Fruit fly (Drosophila melanogaster) whole organism, prepupa: ENCODE measurements around the gene Sirt7.

Experiments
- Blimp-1 ChIP-seq: fragments of 200-800 bp; sonication (Bioruptor generic); optimal IDR thresholded peaks from 3 replicates; lab custom pipeline; 2017; ENCODE audit warnings: missing biosample characterization, missing genetic modification characterization, mild to moderate bottlenecking, moderate library complexity, missing genetic modification reagents
- CG10631 ChIP-seq: fragments of 200-800 bp; sonication (Bioruptor generic); optimal IDR thresholded peaks from 2 replicates; lab custom pipeline; 2016; ENCODE audit warnings: missing biosample characterization, missing genetic modification characterization
- CG11294 ChIP-seq: fragments of 200-800 bp; sonication (Bioruptor generic); IDR thresholded peaks from 2 replicates; pipeline ENCODE4 v1.3.6; 2022; ENCODE audit warnings: missing biosample characterization, missing genetic modification characterization
- CG11762 ChIP-seq: fragments of 200-800 bp; sonication (Bioruptor generic); optimal IDR thresholded peaks from 3 replicates; lab custom pipeline; 2016; ENCODE audit warnings: missing biosample characterization, missing genetic modification characterization; ENCODE audit not compliant: insufficient read depth
- CG15336 ChIP-seq: fragments of 200-800 bp; sonication (Bioruptor generic); IDR thresholded peaks from 2 replicates; pipeline ENCODE4 v1.3.6; 2022; ENCODE audit warnings: missing biosample characterization, missing genetic modification characterization
- CG1621 ChIP-seq: fragments of 200-800 bp; sonication (Bioruptor generic); optimal IDR thresholded peaks from 3 replicates; lab custom pipeline; 2018; ENCODE audit warnings: missing biosample characterization, mild to moderate bottlenecking, missing genetic modification characterization
- CG16779 ChIP-seq: fragments of 200-800 bp; sonication (Bioruptor generic); optimal IDR thresholded peaks from 3 replicates; lab custom pipeline; 2017; ENCODE audit warnings: missing biosample characterization, mild to moderate bottlenecking, missing genetic modification characterization
- CG32006 ChIP-seq: fragments of 200-800 bp; sonication (Bioruptor generic); optimal IDR thresholded peaks from 3 replicates; lab custom pipeline; 2017; ENCODE audit warnings: missing biosample characterization, mild to moderate bottlenecking, missing genetic modification characterization
- CG34406 ChIP-seq: fragments of 200-800 bp; sonication (Bioruptor generic); optimal IDR thresholded peaks from 3 replicates; lab custom pipeline; 2016; ENCODE audit warnings: missing biosample characterization, missing genetic modification characterization
- CG4318 ChIP-seq: fragments of 200-800 bp; sonication (Bioruptor generic); optimal IDR thresholded peaks from 3 replicates; lab custom pipeline; 2017; ENCODE audit warnings: missing biosample characterization, mild to moderate bottlenecking, missing genetic modification characterization
- CG6163 ChIP-seq: fragments of 200-800 bp; sonication (Bioruptor generic); IDR thresholded peaks from 3 replicates; pipeline ENCODE4 v1.3.6; 2022; ENCODE audit warnings: missing biosample characterization, missing genetic modification characterization
- CG6276 ChIP-seq: fragments of 200-800 bp; sonication (Bioruptor generic); optimal IDR thresholded peaks from 2 replicates; lab custom pipeline; 2017; ENCODE audit warnings: missing biosample characterization, mild to moderate bottlenecking, missing genetic modification characterization
- CG6792 ChIP-seq: fragments of 200-800 bp; sonication (Bioruptor generic); optimal IDR thresholded peaks from 3 replicates; lab custom pipeline; 2016; ENCODE audit warnings: missing biosample characterization, missing genetic modification characterization
- CG6808 ChIP-seq: fragments of 200-800 bp; sonication (Bioruptor generic); optimal IDR thresholded peaks from 3 replicates; lab custom pipeline; 2017; ENCODE audit warnings: missing biosample characterization, missing genetic modification characterization, mild to moderate bottlenecking, moderate library complexity, missing genetic modification reagents
- Eip78C ChIP-seq: fragments of 200-800 bp; sonication (Bioruptor generic); peaks from one replicate; lab custom pipeline; 2016; ENCODE audit warnings: missing biosample characterization, missing genetic modification characterization
- Eip93F ChIP-seq: fragments of 200-800 bp; sonication (Bioruptor generic); optimal IDR thresholded peaks from 2 replicates; lab custom pipeline; 2016; ENCODE audit warnings: missing biosample characterization, mild to moderate bottlenecking, missing genetic modification characterization
- Ets21C ChIP-seq: fragments of 200-800 bp; sonication (Bioruptor generic); optimal IDR thresholded peaks from 3 replicates; lab custom pipeline; 2016; ENCODE audit warnings: missing biosample characterization, missing genetic modification characterization
- Ets96B ChIP-seq: fragments of 200-800 bp; optimal IDR thresholded peaks from 2 replicates; lab custom pipeline; 2019; ENCODE audit warnings: missing biosample characterization, mild to moderate bottlenecking, missing genetic modification characterization, moderate library complexity
- Gug ChIP-seq: fragments of 200-800 bp; sonication (Bioruptor generic); IDR thresholded peaks from 2 replicates; pipeline ENCODE4 v1.3.6; 2022; ENCODE audit warnings: missing biosample characterization, missing genetic modification characterization
- Hr38 ChIP-seq: sonication (Bioruptor generic); optimal IDR thresholded peaks from 2 replicates; lab custom pipeline; 2016; ENCODE audit warnings: missing biosample characterization, missing genetic modification characterization
- Hr39 ChIP-seq: fragments of 200-800 bp; sonication (Bioruptor generic); optimal IDR thresholded peaks from 2 replicates; lab custom pipeline; 2016; ENCODE audit warnings: missing biosample characterization, missing genetic modification characterization
- Met ChIP-seq: fragments of 200-800 bp; sonication (Bioruptor generic); optimal IDR thresholded peaks from 3 replicates; lab custom pipeline; 2016; ENCODE audit warnings: missing biosample characterization, missing genetic modification characterization
- OdsH ChIP-seq: fragments of 200-800 bp; sonication (Bioruptor generic); optimal IDR thresholded peaks from 3 replicates; lab custom pipeline; 2016; ENCODE audit warnings: missing biosample characterization, missing genetic modification characterization
- Sox102F ChIP-seq: fragments of 200-800 bp; sonication (Bioruptor generic); optimal IDR thresholded peaks from 2 replicates; lab custom pipeline; 2016; ENCODE audit warnings: missing biosample characterization, mild to moderate bottlenecking, missing genetic modification characterization
- Sox14 ChIP-seq: fragments of 200-800 bp; sonication (Bioruptor generic); optimal IDR thresholded peaks from 3 replicates; lab custom pipeline; 2016; ENCODE audit warnings: missing biosample characterization, missing genetic modification characterization
- Sox15 ChIP-seq: fragments of 200-800 bp; sonication (Bioruptor generic); optimal IDR thresholded peaks from 3 replicates; lab custom pipeline; 2016; ENCODE audit warnings: missing biosample characterization, missing genetic modification characterization
- acj6 ChIP-seq: fragments of 200-800 bp; sonication (Bioruptor generic); optimal IDR thresholded peaks from 3 replicates; lab custom pipeline; 2016; ENCODE audit warnings: missing biosample characterization, missing genetic modification characterization
- cyc ChIP-seq: fragments of 200-800 bp; sonication (Bioruptor generic); optimal IDR thresholded peaks from 3 replicates; lab custom pipeline; 2016; ENCODE audit warnings: missing biosample characterization, missing genetic modification characterization
- dac ChIP-seq: fragments of 200-800 bp; sonication (Bioruptor generic); optimal IDR thresholded peaks from 2 replicates; lab custom pipeline; 2017; ENCODE audit warnings: missing biosample characterization, mild to moderate bottlenecking, missing genetic modification characterization
- dsx ChIP-seq: fragments of 200-800 bp; optimal IDR thresholded peaks from 3 replicates; lab custom pipeline; 2019; ENCODE audit warnings: missing biosample characterization, mild to moderate bottlenecking, missing genetic modification characterization, moderate library complexity; ENCODE audit not compliant: poor library complexity, severe bottlenecking
- eg ChIP-seq: fragments of 200-800 bp; sonication (Bioruptor generic); IDR thresholded peaks from 3 replicates; pipeline ENCODE4 v1.3.6; 2022; ENCODE audit warnings: missing biosample characterization, missing genetic modification characterization
- fd59A ChIP-seq: fragments of 200-800 bp; sonication (Bioruptor generic); optimal IDR thresholded peaks from 2 replicates; lab custom pipeline; 2017; ENCODE audit warnings: missing biosample characterization, mild to moderate bottlenecking, missing genetic modification characterization, missing genetic modification reagents
- fd85E ChIP-seq: fragments of 200-800 bp; sonication (Bioruptor generic); optimal IDR thresholded peaks from 3 replicates; lab custom pipeline; 2016; ENCODE audit warnings: missing biosample characterization, missing genetic modification characterization
- fkh ChIP-seq: fragments of 200-800 bp; sonication (Bioruptor generic); optimal IDR thresholded peaks from 3 replicates; lab custom pipeline; 2017; ENCODE audit warnings: missing biosample characterization, mild to moderate bottlenecking, missing genetic modification characterization, moderate library complexity
- lz ChIP-seq: fragments of 200-800 bp; sonication (Bioruptor generic); optimal IDR thresholded peaks from 3 replicates; lab custom pipeline; 2016; ENCODE audit warnings: missing biosample characterization, missing genetic modification characterization
- net ChIP-seq: fragments of 200-800 bp; sonication (Bioruptor generic); optimal IDR thresholded peaks from 3 replicates; lab custom pipeline; 2016; ENCODE audit warnings: missing biosample characterization, missing genetic modification characterization
- pdm3 ChIP-seq: fragments of 200-800 bp; sonication (Bioruptor generic); optimal IDR thresholded peaks from 3 replicates; lab custom pipeline; 2016; ENCODE audit warnings: missing biosample characterization, missing genetic modification characterization
- salr ChIP-seq, 2 experiments: fragments of 200-800 bp; sonication (Bioruptor generic); optimal IDR thresholded peaks; 3 replicates each; lab custom pipeline; 2016 to 2018; ENCODE audit warnings: missing biosample characterization in 2 of 2, missing genetic modification characterization in 2 of 2, mild to moderate bottlenecking in 1 of 2
- ss ChIP-seq, 2 experiments: fragments of 200-800 bp; sonication (Bioruptor generic); optimal IDR thresholded peaks; 2 replicates in 1 of 2; 3 replicates in 1 of 2; lab custom pipeline; 2017 to 2018; ENCODE audit warnings: mild to moderate bottlenecking in 2 of 2, missing biosample characterization in 2 of 2, missing genetic modification characterization in 2 of 2, moderate library complexity in 1 of 2
- svp ChIP-seq: fragments of 200-800 bp; sonication (Bioruptor generic); peaks from one replicate; lab custom pipeline; 2016; ENCODE audit warnings: missing biosample characterization, missing genetic modification characterization
- topi ChIP-seq: fragments of 200-800 bp; sonication (Bioruptor generic); optimal IDR thresholded peaks from 3 replicates; lab custom pipeline; 2016; ENCODE audit warnings: missing biosample characterization, missing genetic modification characterization

Gene Sirt7

DNA sequence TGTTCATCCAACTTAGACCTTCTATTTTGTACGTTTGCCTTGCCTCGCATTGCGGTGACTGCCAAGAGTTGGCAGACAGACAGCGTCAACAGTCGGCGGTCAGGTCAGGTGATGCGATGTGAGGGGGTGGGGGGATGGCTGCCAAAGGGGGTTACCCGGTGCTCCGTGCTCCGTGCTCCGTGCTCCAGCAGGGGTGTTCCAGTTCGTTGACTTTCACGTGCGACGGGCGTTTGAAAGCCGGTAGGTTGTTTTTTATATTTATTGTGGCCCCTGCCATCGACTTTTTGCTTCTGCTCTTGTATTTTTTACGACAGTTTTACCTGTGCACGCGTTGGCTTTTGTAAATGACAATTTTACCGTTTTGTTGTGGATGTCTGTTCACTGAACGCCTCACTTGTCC lies 26.3 kb downstream of the Sirt7 start:
- TF ChIP-seq CG11762 (GFP tag; lab: Kevin White, UChicago) (no peak), eg (0 out of 3 replicates have a peak, but pooled peaks have one; percentile 7), ss (GFP tag; optimal IDR thresholded peaks at IDR 0.05; lab: Kevin White, UChicago) (no peak), dac (no peak), Sox14 (GFP tag; lab: Kevin White, UChicago) (no peak), Gug (GFP tag; lab: Robert Waterston, UW) (no peak), OdsH (no peak), cyc (GFP tag; lab: Kevin White, UChicago) (no peak), CG6808 (no peak), Ets96B (no peak), CG34406 (no peak), topi (no peak), CG6163 (GFP tag; lab: Robert Waterston, UW) (0 out of 3 replicates have a peak, but pooled peaks have one; percentile 7), Eip78C (GFP tag; lab: Kevin White, UChicago) (no peak), fd59A (GFP tag; lab: Kevin White, UChicago) (no peak)

DNA sequence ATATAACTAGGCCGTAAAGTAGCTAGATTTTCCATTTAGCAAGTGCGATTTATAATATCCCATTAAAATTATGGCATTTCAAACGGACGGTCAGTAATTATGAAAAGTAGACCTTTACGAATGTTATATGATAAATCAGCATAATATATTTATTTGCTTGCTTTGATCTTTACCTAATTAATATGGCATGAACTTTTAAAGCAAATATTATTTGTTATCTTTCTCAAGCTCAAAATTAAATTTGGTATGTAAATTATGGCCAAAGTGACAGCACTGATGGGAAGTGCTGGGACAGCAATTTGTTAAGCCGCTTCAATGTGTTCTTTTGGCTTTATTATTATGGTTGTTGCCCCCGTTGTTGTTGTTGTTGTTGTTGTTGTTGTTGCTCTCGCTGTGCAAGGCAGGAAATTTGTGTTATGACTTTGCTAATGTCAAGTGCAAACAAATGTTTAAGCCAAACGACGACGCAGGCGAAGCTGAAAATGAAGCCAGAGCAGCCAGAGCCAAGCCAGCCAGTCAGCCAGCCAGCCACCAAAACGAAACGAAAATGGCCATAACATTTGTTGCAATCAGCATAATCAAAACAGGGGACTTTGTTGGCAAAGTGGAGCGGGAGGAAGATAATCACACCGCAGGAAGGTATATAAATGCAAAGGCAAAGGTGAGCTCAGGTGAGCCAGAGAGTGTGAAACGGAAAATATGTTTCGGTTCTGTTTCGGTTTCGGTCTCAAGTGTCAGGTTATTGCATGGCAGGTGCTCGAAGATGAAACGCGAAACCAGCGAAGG lies 27.0 kb downstream of the Sirt7 start:
- TF ChIP-seq Sox14 (GFP tag; lab: Kevin White, UChicago), result peak; percentile 2
- TF ChIP-seq CG11762 (GFP tag; lab: Kevin White, UChicago), result no peak
- peak; percentile 7 for TF ChIP-seq CG32006 (GFP tag; lab: Kevin White, UChicago)
- TF ChIP-seq Ets96B, result peak; percentile 9
- peak; percentile 30 for TF ChIP-seq fkh (GFP tag; lab: Kevin White, UChicago)
- TF ChIP-seq Eip78C (GFP tag; lab: Kevin White, UChicago), result peak; percentile 57
- TF ChIP-seq svp, result peak; percentile 55
- TF ChIP-seq Hr39 (GFP tag; lab: Kevin White, UChicago), result no peak

DNA sequence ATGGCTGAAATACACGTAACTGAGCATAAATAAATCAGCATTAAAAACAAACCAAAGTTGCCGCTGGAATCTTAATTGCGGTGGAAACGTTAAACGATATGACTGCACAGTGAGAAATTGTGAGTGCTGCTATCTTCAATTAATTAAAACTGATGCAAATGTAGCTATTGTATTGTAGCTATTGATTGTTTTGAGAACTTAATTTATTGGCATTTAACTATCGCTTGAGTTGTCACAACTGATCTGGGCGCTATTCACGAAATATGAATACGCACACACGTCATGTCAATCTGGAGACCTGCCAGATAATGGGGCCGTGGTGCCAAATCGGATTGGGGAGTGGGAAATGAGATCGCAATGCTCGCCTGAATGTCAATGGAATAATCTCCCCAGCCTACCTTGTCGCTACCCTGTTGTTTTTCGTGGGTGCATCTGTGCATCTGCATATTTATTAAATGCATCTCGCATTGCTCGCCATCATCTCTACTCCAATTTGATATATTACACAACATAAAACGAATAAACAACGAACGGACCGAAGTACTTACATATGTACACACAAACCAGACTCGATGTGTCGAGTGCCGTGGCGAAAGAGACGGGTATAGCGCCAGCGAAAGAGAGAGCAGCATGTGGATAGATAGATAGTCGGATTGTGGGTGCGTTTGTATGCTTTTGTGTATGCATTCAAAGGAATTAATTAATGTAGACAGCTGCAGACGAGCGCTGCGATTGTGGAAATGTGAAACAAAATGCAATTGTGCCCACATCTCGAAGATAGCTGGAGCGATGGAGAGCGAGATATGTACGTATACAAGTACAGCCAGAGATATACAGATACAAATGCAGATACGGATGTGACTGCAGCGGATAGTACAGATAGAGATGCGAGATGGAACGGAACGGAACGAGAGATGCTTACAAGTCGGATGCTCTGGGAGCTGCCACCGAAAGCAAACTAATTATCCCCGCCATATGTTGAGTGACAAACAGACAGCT lies 28.0 kb downstream of the Sirt7 start:
- TF ChIP-seq CG6792 (GFP tag; lab: Kevin White, UChicago) (no peak), CG15336 (GFP tag; lab: Robert Waterston, UW) (0 out of 2 replicates have a peak, but pooled peaks have one; percentile 13), CG16779 (tag; lab: Kevin White, UChicago) (no peak), Blimp-1 (GFP tag; lab: Kevin White, UChicago) (no peak), pdm3 (GFP tag; lab: Kevin White, UChicago) (peak; percentile 44), Hr38 (GFP tag; lab: Kevin White, UChicago) (no peak), fd59A (GFP tag; lab: Kevin White, UChicago) (no peak), topi (peak; percentile 52), svp (peak; percentile 89), Sox15 (no peak), CG10631 (GFP tag; lab: Kevin White, UChicago) (peak; percentile 34), dsx (GFP tag; lab: Kevin White, UChicago) (no peak), fd85E (GFP tag; lab: Kevin White, UChicago) (no peak), CG34406 (no peak), net (no peak), fkh (GFP tag; lab: Kevin White, UChicago) (peak; percentile 88), CG4318 (GFP tag; lab: Kevin White, UChicago) (no peak), ss (GFP tag; optimal IDR thresholded peaks at IDR 0.05; lab: Kevin White, UChicago) (peak in 1 of 2 experiments; percentile 7), CG11294 (GFP tag; lab: Robert Waterston, UW) (no peak), CG6163 (GFP tag; lab: Robert Waterston, UW) (peak; percentile 11; the same call in 1 of the 3 replicates), acj6 (GFP tag; lab: Kevin White, UChicago) (peak; percentile 46), CG1621 (tag; lab: Kevin White, UChicago) (no peak), lz (GFP tag; lab: Kevin White, UChicago) (peak; percentile 19), eg (peak; percentile 45; the same call in 1 of the 3 replicates), Met (peak; percentile 8), Hr39 (GFP tag; lab: Kevin White, UChicago) (peak; percentile 58), salr (GFP tag; optimal IDR thresholded peaks at IDR 0.05; lab: Kevin White, UChicago) (peak in 1 of 2 experiments; percentile 26), Ets21C (GFP tag; lab: Kevin White, UChicago) (no peak), Eip93F (GFP tag; lab: Kevin White, UChicago) (no peak), Ets96B (peak; percentile 51), cyc (GFP tag; lab: Kevin White, UChicago) (peak; percentile 12), CG6808 (peak; percentile 33), Sox102F (peak; percentile 8), CG6276 (GFP tag; lab: Kevin White, UChicago) (no peak)
